Fruit fly (Drosophila melanogaster) whole organism, embryonic: ENCODE data around the gene Pxn.

Experiments used
- CG13775 ChIP-seq: fragments of 200-800 bp; sonication (Bioruptor generic); optimal IDR thresholded peaks from 3 replicates; lab custom pipeline; 2017; ENCODE audit warnings: missing biosample characterization, mild to moderate bottlenecking, missing genetic modification characterization
- Dfd ChIP-seq, 2 experiments: fragments of >200 bp; optimal IDR thresholded peaks; 2 replicates each; lab custom pipeline; 2017; ENCODE audit warnings: missing biosample characterization in 2 of 2, missing genetic modification characterization in 2 of 2
- az2 ChIP-seq: fragments of 200-800 bp; sonication (Bioruptor generic); optimal IDR thresholded peaks from 3 replicates; lab custom pipeline; 2016; ENCODE audit warnings: missing biosample characterization, missing genetic modification characterization
- cad ChIP-seq: fragments of >200 bp; optimal IDR thresholded peaks from 2 replicates; lab custom pipeline; 2017; ENCODE audit warnings: missing biosample characterization, missing genetic modification characterization
- dan ChIP-seq: fragments of 200-800 bp; sonication (Bioruptor generic); IDR thresholded peaks from 2 replicates; pipeline ENCODE4 v1.3.6; 2022; ENCODE audit warnings: missing biosample characterization, missing genetic modification characterization
- tll ChIP-seq, 2 experiments: fragments of 200-800 bp in 1 of 2; fragments of >200 bp in 1 of 2; sonication (Bioruptor generic) in 1 of 2; optimal IDR thresholded peaks; 2 replicates each; lab custom pipeline; 2017 to 2019; ENCODE audit warnings: missing biosample characterization in 2 of 2, missing genetic modification characterization in 2 of 2, mild to moderate bottlenecking in 1 of 2, moderate library complexity in 1 of 2
- zfh1 ChIP-seq: fragments of 200-800 bp; sonication (Bioruptor generic); IDR thresholded peaks from 3 replicates; pipeline ENCODE4 v1.3.6; 2022; ENCODE audit warnings: missing biosample characterization, missing genetic modification characterization

- TF ChIP-seq tll (GFP tag; optimal IDR thresholded peaks at IDR 0.05; lab: Kevin White, UChicago) (no peak), Dfd (GFP tag; optimal IDR thresholded peaks at IDR 0.05; lab: Kevin White, UChicago) (no peak), zfh1 (GFP tag; lab: Robert Waterston, UW) (0 out of 3 replicates have a peak, but pooled peaks have one; percentile 43), dan (no peak), CG13775 (GFP tag; lab: Kevin White, UChicago) (peak; percentile 56), cad (GFP tag; lab: Kevin White, UChicago) (no peak), az2 (GFP tag; lab: Kevin White, UChicago) (peak; percentile 32)
These were observed 40.5 kb downstream of the Pxn start, which contains the start of gene dos for dm6 chr3L:2589167-2589910.
